Worm (Caenorhabditis elegans): Measurements from ENCODE around the gene dhgd-1.

DNA sequence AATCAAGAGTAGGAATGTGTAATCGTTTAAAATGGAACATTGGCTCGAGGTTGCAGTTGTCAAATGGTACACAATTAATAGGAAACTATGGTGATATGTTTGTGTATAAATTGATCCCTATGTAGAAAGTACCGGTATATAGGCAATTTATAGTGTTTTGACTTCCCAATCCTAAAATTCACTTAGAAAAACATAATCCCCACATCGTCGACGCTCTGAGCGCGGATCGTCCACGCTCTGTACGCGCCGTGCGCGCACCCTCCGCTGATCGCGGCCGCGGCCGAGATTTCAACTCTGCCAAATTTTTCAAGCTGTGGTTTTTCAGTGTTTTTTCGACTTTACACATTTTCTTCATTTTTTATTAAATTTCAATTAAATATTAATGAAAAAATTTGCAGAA, 4.5 kb upstream of the dhgd-1 start, which contains the start of gene F54D5.17:
- no peak for TF ChIP-seq him-1 (tag; optimal IDR thresholded peaks at IDR 0.05)
- TF ChIP-seq dao-5 (tag; optimal IDR thresholded peaks at IDR 0.05) = no peak
- TF ChIP-seq W03F9.2 (tag; optimal IDR thresholded peaks at IDR 0.05) = no peak
